Worm (Caenorhabditis elegans) whole organism, L4 larva: ENCODE results near the gene C29F4.3.

Experiments used
- D1046.2 ChIP-seq: fragments of 200-800 bp; sonication (Bioruptor generic); IDR thresholded peaks from 2 replicates; pipeline ENCODE4 v1.3.6; 2022; ENCODE audit warnings: missing genetic modification characterization, missing compliant biosample characterization
- F10B5.3 ChIP-seq: sonication (generic microtip); optimal IDR thresholded peaks from 2 replicates; lab custom pipeline; 2016; ENCODE audit warnings: mild to moderate bottlenecking, missing genetic modification characterization, missing compliant biosample characterization
- F26F4.8 ChIP-seq: fragments of 200-800 bp; sonication (Bioruptor generic); conservative IDR thresholded peaks from 2 replicates; pipeline ENCODE4 v1.3.6; 2022; ENCODE audit warnings: missing genetic modification characterization, missing compliant biosample characterization
- F37D6.2 ChIP-seq: sonication (generic microtip); optimal IDR thresholded peaks from 2 replicates; lab custom pipeline; 2016; ENCODE audit warnings: mild to moderate bottlenecking, missing genetic modification characterization, missing compliant biosample characterization
- F49E8.2 ChIP-seq: sonication (generic microtip); optimal IDR thresholded peaks from 2 replicates; lab custom pipeline; 2016; ENCODE audit warnings: missing compliant biosample characterization, mild to moderate bottlenecking, missing genetic modification characterization, borderline replicate concordance
- R02D3.7 ChIP-seq: fragments of 150-350 bp; sonication (generic microtip); optimal IDR thresholded peaks from 3 replicates; lab custom pipeline; 2014; ENCODE audit warnings: missing biosample characterization, missing genetic modification characterization
- T26A8.4 ChIP-seq: fragments of 200-800 bp; sonication (Bioruptor generic); IDR thresholded peaks from 2 replicates; pipeline ENCODE4 v1.3.6; 2022; ENCODE audit warnings: missing genetic modification characterization, missing compliant biosample characterization
- Y75B8A.6 ChIP-seq: fragments of 200-800 bp; sonication (Bioruptor generic); IDR thresholded peaks from 2 replicates; pipeline ENCODE4 v1.3.6; 2022; ENCODE audit warnings: missing genetic modification reagents, missing genetic modification characterization, missing compliant biosample characterization
- ZK546.5 ChIP-seq, 2 experiments: sonication (generic microtip); optimal IDR thresholded peaks; 2 replicates each; lab custom pipeline; 2017; ENCODE audit warnings: missing biosample characterization in 2 of 2, missing genetic modification characterization in 2 of 2
- arid-1 ChIP-seq: fragments of 200-800 bp; sonication (Bioruptor generic); conservative IDR thresholded peaks from 2 replicates; pipeline ENCODE4 v1.3.6; 2022; ENCODE audit warnings: missing genetic modification reagents, missing genetic modification characterization, missing compliant biosample characterization
- ceh-28 ChIP-seq: fragments of 150-350 bp; optimal IDR thresholded peaks from 2 replicates; lab custom pipeline; 2014; ENCODE audit warnings: missing biosample characterization, missing genetic modification reagents, missing genetic modification characterization
- ceh-44 ChIP-seq: fragments of 200-800 bp; sonication (Bioruptor generic); IDR thresholded peaks from 2 replicates; pipeline ENCODE4 v1.3.6; 2022; ENCODE audit warnings: missing genetic modification reagents, missing genetic modification characterization, missing compliant biosample characterization
- ceh-82 ChIP-seq: sonication (generic microtip); optimal IDR thresholded peaks from 2 replicates; lab custom pipeline; 2017; ENCODE audit warnings: missing biosample characterization, missing genetic modification characterization
- ces-1 ChIP-seq: fragments of 150-350 bp; sonication (generic microtip); optimal IDR thresholded peaks from 4 replicates; lab custom pipeline; 2014; ENCODE audit warnings: missing biosample characterization, missing genetic modification reagents, missing genetic modification characterization
- cey-2 ChIP-seq: sonication (generic microtip); optimal IDR thresholded peaks from 3 replicates; lab custom pipeline; 2017; ENCODE audit warnings: missing genetic modification characterization, mild to moderate bottlenecking, missing compliant biosample characterization, antibody characterized with exemption, borderline replicate concordance; ENCODE audit not compliant: insufficient read depth
- daf-12 ChIP-seq: fragments of 150-350 bp; optimal IDR thresholded peaks from 2 replicates; lab custom pipeline; 2014; ENCODE audit warnings: missing biosample characterization, missing genetic modification reagents, missing genetic modification characterization
- daf-16 ChIP-seq, 3 experiments: sonication (generic microtip); optimal IDR thresholded peaks; 2 replicates each; lab custom pipeline; 2016 to 2017; ENCODE audit warnings: missing genetic modification characterization in 3 of 3, missing genetic modification reagents in 3 of 3, mild to moderate bottlenecking in 2 of 3, missing compliant biosample characterization in 2 of 3, missing biosample characterization in 1 of 3, moderate library complexity in 1 of 3
- daf-19 ChIP-seq: fragments of 200-800 bp; sonication (Bioruptor generic); conservative IDR thresholded peaks from 2 replicates; pipeline ENCODE4 v1.3.6; 2022; ENCODE audit warnings: missing genetic modification characterization, missing compliant biosample characterization
- dmd-6 ChIP-seq: fragments of 200-800 bp; sonication (Bioruptor generic); IDR thresholded peaks from 2 replicates; pipeline ENCODE4 v1.3.6; 2022; ENCODE audit warnings: missing genetic modification reagents, missing genetic modification characterization, missing compliant biosample characterization
- dmd-8 ChIP-seq: fragments of 200-800 bp; sonication (Bioruptor generic); IDR thresholded peaks from 2 replicates; pipeline ENCODE4 v1.3.6; 2022; ENCODE audit warnings: missing genetic modification characterization, missing compliant biosample characterization
- dpl-1 ChIP-seq: fragments of 150-350 bp; optimal IDR thresholded peaks from 2 replicates; lab custom pipeline; 2014; ENCODE audit warnings: missing biosample characterization, missing genetic modification reagents, missing genetic modification characterization
- duxl-1 ChIP-seq: sonication (generic microtip); optimal IDR thresholded peaks from 2 replicates; lab custom pipeline; 2016; ENCODE audit warnings: mild to moderate bottlenecking, missing genetic modification characterization, moderate library complexity, missing compliant biosample characterization; ENCODE audit not compliant: poor library complexity
- dve-1 ChIP-seq: sonication (generic microtip); optimal IDR thresholded peaks from 2 replicates; lab custom pipeline; 2017; ENCODE audit warnings: antibody characterized with exemption, mild to moderate bottlenecking, missing genetic modification characterization, missing compliant biosample characterization; ENCODE audit not compliant: insufficient read depth
- hlh-11 ChIP-seq: fragments of 200-800 bp; sonication (Bioruptor generic); optimal IDR thresholded peaks from 2 replicates; lab custom pipeline; 2018; ENCODE audit warnings: mild to moderate bottlenecking, missing genetic modification characterization, missing compliant biosample characterization
- hmg-1.1 ChIP-seq: fragments of 200-800 bp; sonication (Bioruptor generic); IDR thresholded peaks from 2 replicates; pipeline ENCODE4 v1.3.6; 2022; ENCODE audit warnings: missing genetic modification reagents, missing genetic modification characterization, missing compliant biosample characterization
- lin-1 ChIP-seq: fragments of 200-800 bp; sonication (Bioruptor generic); IDR thresholded peaks from 2 replicates; pipeline ENCODE4 v1.3.6; 2022; ENCODE audit warnings: missing genetic modification reagents, missing genetic modification characterization, missing compliant biosample characterization
- lin-29 ChIP-seq: fragments of 200-800 bp; sonication (Bioruptor generic); IDR thresholded peaks from 2 replicates; pipeline ENCODE4 v1.3.6; 2022; ENCODE audit warnings: missing genetic modification reagents, missing genetic modification characterization, missing compliant biosample characterization
- madf-5 ChIP-seq, 2 experiments: fragments of 200-800 bp; sonication (Bioruptor generic); IDR thresholded peaks; 2 replicates each; pipeline ENCODE4 v1.3.6; 2022; ENCODE audit warnings: missing compliant biosample characterization in 2 of 2, missing genetic modification characterization in 2 of 2
- madf-9 ChIP-seq: fragments of 200-800 bp; sonication (Bioruptor generic); conservative IDR thresholded peaks from 2 replicates; pipeline ENCODE4 v1.3.6; 2022; ENCODE audit warnings: missing genetic modification reagents, missing genetic modification characterization, missing compliant biosample characterization
- mxl-2 ChIP-seq: fragments of 200-800 bp; sonication (Bioruptor generic); conservative IDR thresholded peaks from 2 replicates; pipeline ENCODE4 v1.3.6; 2022; ENCODE audit warnings: missing genetic modification reagents, missing genetic modification characterization, missing compliant biosample characterization
- nhr-102 ChIP-seq: sonication (generic microtip); optimal IDR thresholded peaks from 2 replicates; lab custom pipeline; 2016; ENCODE audit warnings: mild to moderate bottlenecking, missing genetic modification characterization, moderate library complexity, missing compliant biosample characterization
- nhr-111 ChIP-seq: fragments of 200-800 bp; sonication (Bioruptor generic); optimal IDR thresholded peaks from 2 replicates; lab custom pipeline; 2018; ENCODE audit warnings: mild to moderate bottlenecking, missing genetic modification characterization, missing compliant biosample characterization
- nhr-28 ChIP-seq: fragments of 150-350 bp; optimal IDR thresholded peaks from 2 replicates; lab custom pipeline; 2014; ENCODE audit warnings: missing biosample characterization, missing genetic modification characterization
- nhr-41 ChIP-seq: fragments of 200-800 bp; sonication (Bioruptor generic); IDR thresholded peaks from 2 replicates; pipeline ENCODE4 v1.3.6; 2022; ENCODE audit warnings: missing genetic modification reagents, missing genetic modification characterization, missing compliant biosample characterization
- nhr-77 ChIP-seq: fragments of 150-350 bp; optimal IDR thresholded peaks from 2 replicates; lab custom pipeline; 2014; ENCODE audit warnings: missing biosample characterization, missing genetic modification characterization
- php-3 ChIP-seq: fragments of 200-800 bp; sonication (Bioruptor generic); IDR thresholded peaks from 2 replicates; pipeline ENCODE4 v1.3.6; 2022; ENCODE audit warnings: missing genetic modification reagents, missing genetic modification characterization, missing compliant biosample characterization
- pqm-1 ChIP-seq: sonication (generic microtip); optimal IDR thresholded peaks from 2 replicates; lab custom pipeline; 2017; ENCODE audit warnings: missing biosample characterization, missing genetic modification characterization
- saeg-2 ChIP-seq: fragments of 200-800 bp; sonication (Bioruptor generic); IDR thresholded peaks from 2 replicates; pipeline ENCODE4 v1.3.6; 2022; ENCODE audit warnings: missing genetic modification reagents, missing genetic modification characterization, missing compliant biosample characterization
- set-16 ChIP-seq: fragments of 200-800 bp; sonication (Bioruptor generic); IDR thresholded peaks from 2 replicates; pipeline ENCODE4 v1.3.6; 2022; ENCODE audit warnings: missing genetic modification reagents, missing genetic modification characterization, missing compliant biosample characterization
- spr-1 ChIP-seq: sonication (generic microtip); optimal IDR thresholded peaks from 2 replicates; lab custom pipeline; 2016; ENCODE audit warnings: mild to moderate bottlenecking, missing genetic modification characterization, missing compliant biosample characterization
- spr-3 ChIP-seq: fragments of 200-800 bp; sonication (Bioruptor generic); optimal IDR thresholded peaks from 2 replicates; lab custom pipeline; 2018; ENCODE audit warnings: mild to moderate bottlenecking, missing genetic modification characterization, missing compliant biosample characterization
- tra-1 ChIP-seq: fragments of 200-800 bp; sonication (Bioruptor generic); IDR thresholded peaks from 2 replicates; pipeline ENCODE4 v1.3.6; 2022; ENCODE audit warnings: missing genetic modification reagents, missing genetic modification characterization, missing compliant biosample characterization
- unc-62 ChIP-seq, 3 experiments: fragments of 150-350 bp in 1 of 3; sonication (generic microtip); optimal IDR thresholded peaks in 2 of 3; peaks in 1 of 3; 1 replicate in 1 of 3; 2 replicates in 2 of 3; lab custom pipeline; 2014 to 2017; ENCODE audit warnings: missing biosample characterization in 3 of 3, missing genetic modification characterization in 3 of 3, missing genetic modification reagents in 3 of 3, missing genotype in 1 of 3
- vab-7 ChIP-seq: fragments of 200-800 bp; sonication (Bioruptor generic); IDR thresholded peaks from 2 replicates; pipeline ENCODE4 v1.3.6; 2022; ENCODE audit warnings: missing genetic modification reagents, missing genetic modification characterization, missing compliant biosample characterization
- zag-1 ChIP-seq: fragments of 150-350 bp; optimal IDR thresholded peaks from 2 replicates; lab custom pipeline; 2014; ENCODE audit warnings: missing biosample characterization, missing genetic modification characterization
- zfp-3 ChIP-seq: fragments of 200-800 bp; sonication (Bioruptor generic); conservative IDR thresholded peaks from 2 replicates; pipeline ENCODE4 v1.3.6; 2022; ENCODE audit warnings: missing genetic modification reagents, missing genetic modification characterization, missing compliant biosample characterization

Gene C29F4.3

DNA sequence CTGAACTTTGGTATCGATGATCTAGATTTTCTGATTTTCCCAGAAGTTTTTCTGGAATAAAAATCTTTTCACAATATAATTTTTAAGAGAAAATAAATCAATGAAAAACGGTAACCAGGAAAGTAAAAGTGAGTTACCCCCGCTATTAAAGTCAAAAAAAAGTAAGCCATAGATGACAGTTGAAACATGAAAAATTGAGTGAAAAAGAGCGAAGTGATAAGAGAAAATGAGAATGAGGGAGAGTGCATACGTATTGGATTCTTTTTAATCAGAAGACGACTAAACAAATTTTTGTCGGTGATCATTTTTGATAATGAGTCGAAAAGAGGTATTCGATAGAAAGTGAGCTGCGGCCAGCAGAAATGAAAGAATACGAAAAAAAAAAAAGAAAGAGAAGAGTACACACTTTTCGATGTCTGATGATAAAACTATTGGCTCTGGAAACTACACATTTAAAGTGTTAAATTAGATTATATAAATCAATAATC is 35.8 kb upstream of the C29F4.3 start, which contains the start of gene gtl-1:
Gene gtl-1, minus strand, starts transcription at position 51 of the 488 bp plus-strand sequence.
- TF ChIP-seq ceh-28 (no peak), daf-19 (no peak), vab-7 (GFP tag; lab: Robert Waterston, UW) (no peak), ceh-44 (no peak), nhr-28 (tag; lab: Kevin White, UChicago) (peak; percentile 73), dmd-8 (GFP tag; lab: Robert Waterston, UW) (no peak), R02D3.7 (tag; lab: Kevin White, UChicago) (no peak), Y75B8A.6 (GFP tag; lab: Robert Waterston, UW) (no peak), saeg-2 (GFP tag; lab: Robert Waterston, UW) (no peak), hlh-11 (peak; percentile 45), madf-9 (GFP tag; lab: Robert Waterston, UW) (no peak), F37D6.2 (tag; lab: Kevin White, UChicago) (no peak), F10B5.3 (tag; lab: Kevin White, UChicago) (no peak), dve-1 (tag; lab: Kevin White, UChicago) (peak; percentile 18), unc-62 (GFP tag; optimal IDR thresholded peaks at IDR 0.05 in 1 of 2; lab: Kevin White, UChicago) (peak in 1 of 2 experiments; percentile 38), unc-62 (tag; optimal IDR thresholded peaks at IDR 0.05; lab: Kevin White, UChicago) (no peak), hmg-1.1 (GFP tag; lab: Robert Waterston, UW) (no peak), D1046.2 (GFP tag; lab: Robert Waterston, UW) (no peak), spr-3 (no peak), spr-1 (tag; lab: Kevin White, UChicago) (no peak), dpl-1 (GFP tag; lab: Kevin White, UChicago) (no peak), nhr-41 (GFP tag; lab: Robert Waterston, UW) (no peak), arid-1 (GFP tag; lab: Robert Waterston, UW) (0 out of 2 replicates have a peak, but pooled peaks have one; percentile 9), pqm-1 (peak; percentile 96), mxl-2 (GFP tag; lab: Robert Waterston, UW) (no peak), dmd-6 (GFP tag; lab: Robert Waterston, UW) (peak; percentile 73), daf-16 (GFP tag; optimal IDR thresholded peaks at IDR 0.05; lab: Kevin White, UChicago) (no peak), daf-16 (tag; optimal IDR thresholded peaks at IDR 0.05; lab: Kevin White, UChicago) (peak; percentile 37)

DNA sequence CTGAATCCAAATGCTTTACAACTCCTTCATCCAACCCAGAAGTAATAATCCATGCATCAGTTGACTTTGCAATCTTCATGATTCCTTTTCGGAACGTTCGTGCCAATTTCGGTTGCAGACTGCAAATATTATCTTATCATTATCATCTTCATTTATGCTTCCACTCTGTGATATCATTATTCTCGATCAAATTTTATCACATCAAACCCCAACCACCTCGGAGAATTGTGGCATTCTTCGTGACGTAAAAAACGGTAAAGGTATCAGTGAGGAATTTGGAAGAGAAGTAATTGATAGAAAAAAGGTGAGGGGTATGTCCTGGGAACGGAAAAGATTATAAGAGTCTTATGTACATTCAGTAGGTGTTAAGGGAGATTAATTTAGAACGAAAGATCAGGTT is 33.7 kb upstream of the C29F4.3 start:
- TF ChIP-seq zfp-3 (GFP tag; lab: Robert Waterston, UW) (no peak), daf-16 (GFP tag; optimal IDR thresholded peaks at IDR 0.05; lab: Kevin White, UChicago) (no peak), daf-16 (tag; optimal IDR thresholded peaks at IDR 0.05; lab: Kevin White, UChicago) (peak; percentile 48), ceh-82 (tag; lab: Kevin White, UChicago) (no peak), F49E8.2 (tag; lab: Kevin White, UChicago) (no peak), zag-1 (tag; lab: Kevin White, UChicago) (no peak), spr-1 (tag; lab: Kevin White, UChicago) (no peak), php-3 (0 out of 2 replicates have a peak, but pooled peaks have one; percentile 19), dmd-6 (GFP tag; lab: Robert Waterston, UW) (peak; percentile 86), duxl-1 (tag; lab: Kevin White, UChicago) (no peak), F26F4.8 (GFP tag; lab: Robert Waterston, UW) (no peak), lin-1 (GFP tag; lab: Robert Waterston, UW) (0 out of 2 replicates have a peak, but pooled peaks have one; percentile 28), pqm-1 (peak; percentile 96), nhr-77 (tag; lab: Kevin White, UChicago) (peak; percentile 42), set-16 (no peak), ZK546.5 (tag; optimal IDR thresholded peaks at IDR 0.05; lab: Kevin White, UChicago) (no peak), ces-1 (GFP tag; lab: Kevin White, UChicago) (no peak), hmg-1.1 (GFP tag; lab: Robert Waterston, UW) (no peak), nhr-28 (tag; lab: Kevin White, UChicago) (peak; percentile 65), daf-12 (no peak), dmd-8 (GFP tag; lab: Robert Waterston, UW) (no peak), cey-2 (tag; lab: Kevin White, UChicago) (no peak), hlh-11 (peak; percentile 52), tra-1 (GFP tag; lab: Robert Waterston, UW) (0 out of 2 replicates have a peak, but pooled peaks have one; percentile 23), dve-1 (tag; lab: Kevin White, UChicago) (peak; percentile 45), lin-29 (GFP tag; lab: Robert Waterston, UW) (no peak), T26A8.4 (GFP tag; lab: Robert Waterston, UW) (no peak), nhr-111 (GFP tag; lab: Kevin White, UChicago) (no peak), nhr-102 (tag; lab: Kevin White, UChicago) (no peak), D1046.2 (GFP tag; lab: Robert Waterston, UW) (no peak), F37D6.2 (tag; lab: Kevin White, UChicago) (no peak), madf-5 (GFP tag; IDR thresholded peaks at IDR 0.05; lab: Robert Waterston, UW) (no peak)
